Fruit fly (Drosophila melanogaster) whole organism, prepupa: ENCODE results near the gene CG42714.

ENCODE experiments used
- CG10631 ChIP-seq: fragments of 200-800 bp; sonication (Bioruptor generic); optimal IDR thresholded peaks from 2 replicates; lab custom pipeline; 2016; ENCODE audit warnings: missing biosample characterization, missing genetic modification characterization
- CG10669 ChIP-seq: fragments of 200-800 bp; sonication (Bioruptor generic); optimal IDR thresholded peaks from 3 replicates; lab custom pipeline; 2018; ENCODE audit warnings: missing biosample characterization, mild to moderate bottlenecking, missing genetic modification characterization, moderate library complexity
- CG11294 ChIP-seq: fragments of 200-800 bp; sonication (Bioruptor generic); IDR thresholded peaks from 2 replicates; pipeline ENCODE4 v1.3.6; 2022; ENCODE audit warnings: missing biosample characterization, missing genetic modification characterization
- CG11902 ChIP-seq: fragments of 200-800 bp; sonication (Bioruptor generic); optimal IDR thresholded peaks from 3 replicates; lab custom pipeline; 2016; ENCODE audit warnings: missing biosample characterization, missing genetic modification characterization
- CG1621 ChIP-seq: fragments of 200-800 bp; sonication (Bioruptor generic); optimal IDR thresholded peaks from 3 replicates; lab custom pipeline; 2018; ENCODE audit warnings: missing biosample characterization, mild to moderate bottlenecking, missing genetic modification characterization
- CG3032 ChIP-seq: fragments of 200-800 bp; optimal IDR thresholded peaks from 2 replicates; lab custom pipeline; 2019; ENCODE audit warnings: missing biosample characterization, mild to moderate bottlenecking, missing genetic modification characterization, moderate library complexity
- CG31627 ChIP-seq: fragments of 200-800 bp; sonication (Bioruptor generic); optimal IDR thresholded peaks from 3 replicates; lab custom pipeline; 2016; ENCODE audit warnings: missing biosample characterization, missing genetic modification characterization
- CG32006 ChIP-seq: fragments of 200-800 bp; sonication (Bioruptor generic); optimal IDR thresholded peaks from 3 replicates; lab custom pipeline; 2017; ENCODE audit warnings: missing biosample characterization, mild to moderate bottlenecking, missing genetic modification characterization
- CG34406 ChIP-seq: fragments of 200-800 bp; sonication (Bioruptor generic); optimal IDR thresholded peaks from 3 replicates; lab custom pipeline; 2016; ENCODE audit warnings: missing biosample characterization, missing genetic modification characterization
- CG4318 ChIP-seq: fragments of 200-800 bp; sonication (Bioruptor generic); optimal IDR thresholded peaks from 3 replicates; lab custom pipeline; 2017; ENCODE audit warnings: missing biosample characterization, mild to moderate bottlenecking, missing genetic modification characterization
- CG6163 ChIP-seq: fragments of 200-800 bp; sonication (Bioruptor generic); IDR thresholded peaks from 3 replicates; pipeline ENCODE4 v1.3.6; 2022; ENCODE audit warnings: missing biosample characterization, missing genetic modification characterization
- CG6792 ChIP-seq: fragments of 200-800 bp; sonication (Bioruptor generic); optimal IDR thresholded peaks from 3 replicates; lab custom pipeline; 2016; ENCODE audit warnings: missing biosample characterization, missing genetic modification characterization
- CG6854 ChIP-seq: fragments of 200-800 bp; sonication (Bioruptor generic); optimal IDR thresholded peaks from 2 replicates; lab custom pipeline; 2017; ENCODE audit warnings: missing biosample characterization, mild to moderate bottlenecking, missing genetic modification characterization
- CG7368 ChIP-seq: fragments of 200-800 bp; sonication (Bioruptor generic); optimal IDR thresholded peaks from 3 replicates; lab custom pipeline; 2016; ENCODE audit warnings: missing biosample characterization, missing genetic modification characterization
- CG8119 ChIP-seq: fragments of 200-800 bp; sonication (Bioruptor generic); IDR thresholded peaks from 3 replicates; pipeline ENCODE4 v1.3.6; 2022; ENCODE audit warnings: missing biosample characterization, missing genetic modification characterization
- CG8319 ChIP-seq: fragments of 200-800 bp; sonication (Bioruptor generic); optimal IDR thresholded peaks from 3 replicates; lab custom pipeline; 2016; ENCODE audit warnings: missing biosample characterization, missing genetic modification characterization
- CG8632 ChIP-seq: fragments of 200-800 bp; sonication (Bioruptor generic); optimal IDR thresholded peaks from 3 replicates; lab custom pipeline; 2016; ENCODE audit warnings: missing biosample characterization, missing genetic modification characterization
- Eip75B ChIP-seq: fragments of 200-800 bp; sonication (Bioruptor generic); optimal IDR thresholded peaks from 3 replicates; lab custom pipeline; 2016; ENCODE audit warnings: missing biosample characterization, missing genetic modification characterization
- Eip78C ChIP-seq: fragments of 200-800 bp; sonication (Bioruptor generic); peaks from one replicate; lab custom pipeline; 2016; ENCODE audit warnings: missing biosample characterization, missing genetic modification characterization
- Ets96B ChIP-seq: fragments of 200-800 bp; optimal IDR thresholded peaks from 2 replicates; lab custom pipeline; 2019; ENCODE audit warnings: missing biosample characterization, mild to moderate bottlenecking, missing genetic modification characterization, moderate library complexity
- Gug ChIP-seq: fragments of 200-800 bp; sonication (Bioruptor generic); IDR thresholded peaks from 2 replicates; pipeline ENCODE4 v1.3.6; 2022; ENCODE audit warnings: missing biosample characterization, missing genetic modification characterization
- Hr38 ChIP-seq: sonication (Bioruptor generic); optimal IDR thresholded peaks from 2 replicates; lab custom pipeline; 2016; ENCODE audit warnings: missing biosample characterization, missing genetic modification characterization
- Hr4 ChIP-seq: fragments of 200-800 bp; sonication (Bioruptor generic); optimal IDR thresholded peaks from 3 replicates; lab custom pipeline; 2016; ENCODE audit warnings: missing biosample characterization, missing genetic modification characterization
- Lpt ChIP-seq: fragments of 200-800 bp; sonication (Bioruptor generic); optimal IDR thresholded peaks from 3 replicates; lab custom pipeline; 2016; ENCODE audit warnings: missing biosample characterization, missing genetic modification characterization
- Sox15 ChIP-seq: fragments of 200-800 bp; sonication (Bioruptor generic); optimal IDR thresholded peaks from 3 replicates; lab custom pipeline; 2016; ENCODE audit warnings: missing biosample characterization, missing genetic modification characterization
- achi ChIP-seq: fragments of 200-800 bp; sonication (Bioruptor generic); optimal IDR thresholded peaks from 3 replicates; lab custom pipeline; 2016; ENCODE audit warnings: missing biosample characterization, missing genetic modification characterization
- acj6 ChIP-seq: fragments of 200-800 bp; sonication (Bioruptor generic); optimal IDR thresholded peaks from 3 replicates; lab custom pipeline; 2016; ENCODE audit warnings: missing biosample characterization, missing genetic modification characterization
- esn ChIP-seq: fragments of 200-800 bp; sonication (Bioruptor generic); optimal IDR thresholded peaks from 2 replicates; lab custom pipeline; 2016; ENCODE audit warnings: missing biosample characterization, mild to moderate bottlenecking, missing genetic modification characterization, moderate library complexity
- fd85E ChIP-seq: fragments of 200-800 bp; sonication (Bioruptor generic); optimal IDR thresholded peaks from 3 replicates; lab custom pipeline; 2016; ENCODE audit warnings: missing biosample characterization, missing genetic modification characterization
- fkh ChIP-seq: fragments of 200-800 bp; sonication (Bioruptor generic); optimal IDR thresholded peaks from 3 replicates; lab custom pipeline; 2017; ENCODE audit warnings: missing biosample characterization, mild to moderate bottlenecking, missing genetic modification characterization, moderate library complexity
- lz ChIP-seq: fragments of 200-800 bp; sonication (Bioruptor generic); optimal IDR thresholded peaks from 3 replicates; lab custom pipeline; 2016; ENCODE audit warnings: missing biosample characterization, missing genetic modification characterization
- net ChIP-seq: fragments of 200-800 bp; sonication (Bioruptor generic); optimal IDR thresholded peaks from 3 replicates; lab custom pipeline; 2016; ENCODE audit warnings: missing biosample characterization, missing genetic modification characterization
- salr ChIP-seq, 2 experiments: fragments of 200-800 bp; sonication (Bioruptor generic); optimal IDR thresholded peaks; 3 replicates each; lab custom pipeline; 2016 to 2018; ENCODE audit warnings: missing biosample characterization in 2 of 2, missing genetic modification characterization in 2 of 2, mild to moderate bottlenecking in 1 of 2
- spab ChIP-seq: fragments of 200-800 bp; sonication (Bioruptor generic); optimal IDR thresholded peaks from 2 replicates; lab custom pipeline; 2017; ENCODE audit warnings: missing biosample characterization, mild to moderate bottlenecking, missing genetic modification characterization, missing genetic modification reagents
- vri ChIP-seq: fragments of 200-800 bp; sonication (Bioruptor generic); optimal IDR thresholded peaks from 3 replicates; lab custom pipeline; 2016; ENCODE audit warnings: missing biosample characterization, mild to moderate bottlenecking, missing genetic modification characterization

The CG42714 gene

dm6 chr3L:6184884-6185438 is 48.9 kb downstream of the CG42714 start, which contains the start of the genes D19B and CG43293 (continued):
- TF ChIP-seq CG11294 (GFP tag; lab: Robert Waterston, UW), result peak; percentile 80
- peak; percentile 83 for TF ChIP-seq CG34406 (GFP tag; lab: Kevin White, UChicago)
- TF ChIP-seq salr (GFP tag; optimal IDR thresholded peaks at IDR 0.05; lab: Kevin White, UChicago), result peak; percentile 76 to 80
- TF ChIP-seq acj6 (GFP tag; lab: Kevin White, UChicago), result peak; percentile 90
- peak; percentile 88 for TF ChIP-seq CG10631
- TF ChIP-seq Eip78C (GFP tag; lab: Kevin White, UChicago), result peak; percentile 96
- peak; percentile 77 for TF ChIP-seq CG8319
- peak; percentile 91 for TF ChIP-seq CG6163
- peak; percentile 72 for TF ChIP-seq Sox15 (GFP tag; lab: Kevin White, UChicago)
- peak; percentile 68 for TF ChIP-seq CG11902
- TF ChIP-seq CG3032 (tag; lab: Kevin White, UChicago), result peak; percentile 81
- TF ChIP-seq CG31627 (GFP tag; lab: Kevin White, UChicago), result peak; percentile 87
- peak; percentile 72 for TF ChIP-seq Gug (GFP tag; lab: Robert Waterston, UW)
- TF ChIP-seq achi (GFP tag; lab: Kevin White, UChicago), result peak; percentile 90
- TF ChIP-seq fd85E (GFP tag; lab: Kevin White, UChicago), result peak; percentile 51
- TF ChIP-seq CG8632 (GFP tag; lab: Kevin White, UChicago), result peak; percentile 82
- peak; percentile 83 for TF ChIP-seq lz
- TF ChIP-seq Hr38, result no peak
- TF ChIP-seq vri (GFP tag; lab: Kevin White, UChicago), result no peak
- TF ChIP-seq CG6792 (GFP tag; lab: Kevin White, UChicago), result peak; percentile 85
- TF ChIP-seq Eip75B (GFP tag; lab: Kevin White, UChicago), result peak; percentile 88
- TF ChIP-seq CG7368 (GFP tag; lab: Kevin White, UChicago), result peak; percentile 91
- TF ChIP-seq CG32006 (GFP tag; lab: Kevin White, UChicago), result peak; percentile 87
- TF ChIP-seq Lpt (GFP tag; lab: Kevin White, UChicago), result peak; percentile 85
- peak; percentile 93 for TF ChIP-seq Hr4 (GFP tag; lab: Kevin White, UChicago)
- TF ChIP-seq Ets96B (tag; lab: Kevin White, UChicago), result peak; percentile 83
- TF ChIP-seq fkh, result peak; percentile 89
- peak; percentile 81 for TF ChIP-seq spab
- TF ChIP-seq CG6854 (GFP tag; lab: Kevin White, UChicago), result peak; percentile 65
- peak; percentile 91 for TF ChIP-seq CG8119 (GFP tag; lab: Robert Waterston, UW)
- peak; percentile 85 for TF ChIP-seq CG10669 (GFP tag; lab: Kevin White, UChicago)
- peak; percentile 71 for TF ChIP-seq CG4318 (GFP tag; lab: Kevin White, UChicago)
- TF ChIP-seq net, result peak; percentile 93
- TF ChIP-seq CG1621 (tag; lab: Kevin White, UChicago), result peak; percentile 86
- peak; percentile 90 for TF ChIP-seq esn (GFP tag; lab: Kevin White, UChicago)
